Fruit fly (Drosophila melanogaster): Measurements from ENCODE around the gene inaF-D.

DNA sequence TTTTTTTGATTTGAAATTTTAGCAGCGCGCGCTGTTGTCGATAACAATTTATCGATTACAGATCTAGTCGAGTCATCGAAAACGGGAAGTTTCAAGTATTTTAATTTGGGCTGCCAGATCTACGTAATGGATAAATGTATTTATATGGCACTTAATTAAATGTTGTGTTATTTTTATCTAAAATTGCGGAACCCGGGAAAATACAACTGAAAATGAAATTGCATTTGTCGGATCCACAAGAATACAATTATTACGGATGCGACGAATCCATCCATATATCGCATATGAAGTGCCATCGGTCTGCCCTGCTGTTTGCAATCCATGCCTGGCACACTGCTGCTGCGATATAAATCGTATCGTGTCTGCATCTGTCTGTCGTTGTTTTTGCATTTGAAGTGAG is 8.8 kb downstream of the inaF-D start, which contains the start of gene Tango10:
- TF ChIP-seq usp (GFP tag; optimal IDR thresholded peaks at IDR 0.05) (no peak), Dll (optimal IDR thresholded peaks at IDR 0.05) (no peak), CG8478 (optimal IDR thresholded peaks at IDR 0.05) (no peak), psq (optimal IDR thresholded peaks at IDR 0.05) (no peak), EcR (GFP tag; optimal IDR thresholded peaks at IDR 0.05) (no peak)

All from whole organism.